Worm (Caenorhabditis elegans): ENCODE data around the gene pas-6.

DNA sequence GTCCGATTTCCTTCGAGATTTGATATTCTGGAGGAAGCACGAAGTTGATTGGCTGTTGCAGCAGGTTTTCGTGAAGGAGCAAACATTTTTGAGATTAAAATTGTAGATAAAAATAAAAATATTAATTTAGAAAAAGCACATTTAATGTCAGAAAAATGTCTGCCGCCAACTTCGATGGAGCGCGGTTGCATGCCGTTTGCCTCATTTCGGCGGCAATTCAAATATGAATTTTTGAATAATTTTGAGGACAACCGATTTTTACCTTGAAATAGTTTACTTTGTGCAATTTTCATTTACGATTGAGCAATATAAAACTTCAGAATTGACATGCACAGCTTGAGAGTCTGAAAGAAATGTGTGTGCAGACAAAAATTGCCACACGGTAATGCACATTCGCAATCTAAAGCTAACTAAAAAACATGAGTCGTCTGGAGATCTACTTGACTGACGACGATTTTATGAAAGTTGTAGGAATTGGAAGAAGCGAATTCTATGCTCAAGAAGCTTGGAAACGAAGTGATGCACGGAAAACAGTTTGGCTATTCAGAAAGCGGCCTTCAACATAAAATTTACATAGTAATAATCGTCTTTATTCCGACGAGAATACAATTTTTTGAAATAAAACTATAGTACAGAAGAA is 12.4 kb upstream of the pas-6 start, which contains the start of gene zhit-1:
- TF ChIP-seq nhr-11 (tag; optimal IDR thresholded peaks at IDR 0.05) (no peak), ets-4 (tag; optimal IDR thresholded peaks at IDR 0.05) (no peak), madf-2 (tag; optimal IDR thresholded peaks at IDR 0.05) (no peak), C08G9.2 (tag; optimal IDR thresholded peaks at IDR 0.05) (no peak), ceh-22 (tag; optimal IDR thresholded peaks at IDR 0.05) (no peak), pha-4 (tag; optimal IDR thresholded peaks at IDR 0.05) (no peak), zip-5 (tag; optimal IDR thresholded peaks at IDR 0.05) (no peak), ceh-34 (tag; optimal IDR thresholded peaks at IDR 0.05) (no peak), nhr-232 (tag; optimal IDR thresholded peaks at IDR 0.05) (no peak)
